Worm (Caenorhabditis elegans) whole organism, midembryonic: ENCODE data around the gene C14C6.6.

ENCODE experiments used
- T22C8.4 ChIP-seq: fragments of 200-800 bp; sonication (Bioruptor generic); IDR thresholded peaks from 2 replicates; pipeline ENCODE4 v1.3.6; 2022; ENCODE audit warnings: missing genetic modification characterization, missing compliant biosample characterization
- cog-1 ChIP-seq: sonication (generic microtip); optimal IDR thresholded peaks from 2 replicates; lab custom pipeline; 2016; ENCODE audit warnings: missing genetic modification characterization, missing compliant biosample characterization
- flt-1 ChIP-seq: fragments of 200-800 bp; sonication (Bioruptor generic); IDR thresholded peaks from 2 replicates; pipeline ENCODE4 v1.3.6; 2022; ENCODE audit warnings: missing genetic modification characterization, missing compliant biosample characterization
- klf-2 ChIP-seq: fragments of 200-800 bp; sonication (Bioruptor generic); conservative IDR thresholded peaks from 2 replicates; pipeline ENCODE4 v1.3.6; 2022; ENCODE audit warnings: missing genetic modification reagents, missing genetic modification characterization, missing compliant biosample characterization
- med-1 ChIP-seq: sonication (generic microtip); optimal IDR thresholded peaks from 2 replicates; lab custom pipeline; 2017; ENCODE audit warnings: missing genetic modification characterization, mild to moderate bottlenecking, missing compliant biosample characterization, antibody characterized with exemption, missing genetic modification reagents; ENCODE audit not compliant: insufficient read depth
- ref-1 ChIP-seq: fragments of 200-800 bp; sonication (Bioruptor generic); conservative IDR thresholded peaks from 2 replicates; pipeline ENCODE4 v1.3.6; 2022; ENCODE audit warnings: missing genetic modification reagents, missing genetic modification characterization, missing compliant biosample characterization
- tab-1 ChIP-seq: fragments of 200-800 bp; sonication (Bioruptor generic); IDR thresholded peaks from 2 replicates; pipeline ENCODE4 v1.3.6; 2022; ENCODE audit warnings: missing genetic modification characterization, missing compliant biosample characterization
- ztf-23 ChIP-seq: fragments of 200-800 bp; sonication (Bioruptor generic); IDR thresholded peaks from 2 replicates; pipeline ENCODE4 v1.3.6; 2022; ENCODE audit warnings: missing genetic modification reagents, missing genetic modification characterization, missing compliant biosample characterization
- ztf-29 ChIP-seq: fragments of 200-800 bp; sonication (Bioruptor generic); IDR thresholded peaks from 2 replicates; pipeline ENCODE4 v1.3.6; 2022; ENCODE audit warnings: missing genetic modification reagents, missing genetic modification characterization, missing compliant biosample characterization

C14C6.6 gene

DNA sequence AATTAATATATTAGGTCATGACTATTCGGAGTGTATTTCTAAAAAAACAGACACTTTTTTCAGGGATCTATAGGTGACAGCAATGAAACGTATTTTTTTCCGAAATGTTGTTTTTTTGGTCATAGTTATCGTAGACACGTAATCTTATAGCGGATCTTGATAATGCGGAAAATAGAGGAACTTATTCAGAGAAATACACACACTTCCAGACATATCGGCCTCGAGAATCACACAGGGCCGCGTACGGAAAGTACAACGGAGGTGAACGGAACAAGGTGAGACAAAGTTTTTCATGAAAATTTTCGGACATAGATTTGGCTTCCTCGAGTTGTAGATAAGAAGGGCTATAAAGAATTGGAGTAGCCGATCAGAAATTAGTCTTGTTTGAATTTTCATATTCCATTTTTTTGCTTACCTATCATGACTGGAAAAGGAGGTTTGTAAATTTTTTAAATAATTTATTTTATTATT lies 8.8 kb downstream of the C14C6.6 start, which contains the start of gene nhr-155:
Gene nhr-155, plus strand, starts transcription at position 421 of the 471 bp plus-strand sequence.
- no peak for TF ChIP-seq cog-1 (tag; lab: Kevin White, UChicago)
- no peak for TF ChIP-seq ref-1 (GFP tag; lab: Robert Waterston, UW)
- TF ChIP-seq flt-1, result no peak
- no peak for TF ChIP-seq T22C8.4
- no peak for TF ChIP-seq tab-1
- TF ChIP-seq klf-2 (GFP tag; lab: Robert Waterston, UW), result no peak
- no peak for TF ChIP-seq ztf-29 (GFP tag; lab: Robert Waterston, UW)
- TF ChIP-seq ztf-23 (GFP tag; lab: Robert Waterston, UW), result no peak
- TF ChIP-seq med-1 (GFP tag; lab: Kevin White, UChicago), result no peak

DNA sequence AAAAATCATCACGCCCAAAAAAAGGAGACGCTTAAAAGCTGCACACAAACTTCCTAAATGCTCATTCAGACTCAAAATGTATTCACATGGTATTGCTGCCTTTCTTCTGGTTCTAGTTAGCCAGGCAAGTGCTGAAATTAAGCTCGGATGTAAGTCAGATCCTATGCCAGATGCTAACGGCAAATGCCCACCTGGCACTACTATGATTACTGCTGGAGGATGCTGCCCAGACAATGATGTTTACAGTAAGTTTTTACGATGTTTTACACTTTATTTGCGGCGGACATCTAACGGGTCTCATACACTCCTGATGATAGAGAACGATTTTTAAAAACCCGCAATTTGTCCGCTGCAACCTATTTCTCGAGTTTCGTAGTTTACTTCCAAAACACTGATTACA lies 11.3 kb downstream of the C14C6.6 start, which contains the start of gene C14C6.5:
Gene C14C6.5, plus strand, starts transcription at position 58 of the 400 bp plus-strand sequence.
- TF ChIP-seq ztf-29 (GFP tag; lab: Robert Waterston, UW) (no peak), klf-2 (GFP tag; lab: Robert Waterston, UW) (no peak), cog-1 (tag; lab: Kevin White, UChicago) (no peak)

DNA sequence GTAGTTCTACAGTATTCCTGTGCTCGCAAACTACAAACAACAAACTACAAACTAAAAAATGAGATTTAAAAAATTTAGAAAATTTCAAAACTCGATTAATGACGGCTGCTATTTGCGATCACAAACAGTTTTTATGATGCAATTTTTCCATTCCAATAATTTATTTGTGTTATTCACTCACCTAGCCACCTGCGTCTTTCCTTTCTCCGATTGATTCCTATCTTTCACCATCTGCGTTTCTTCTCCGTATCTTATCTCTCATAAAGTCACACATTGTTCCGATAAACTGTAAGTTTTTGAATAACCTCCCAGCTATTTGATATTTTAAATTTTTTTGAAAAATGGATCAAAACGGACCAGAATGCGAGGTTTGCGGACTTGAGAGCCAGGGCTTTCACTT lies 13.7 kb downstream of the C14C6.6 start, which contains the start of gene nhr-132:
Gene nhr-132, plus strand, starts transcription at position 271 of the 400 bp plus-strand sequence.
- TF ChIP-seq med-1 (GFP tag; lab: Kevin White, UChicago) (no peak), tab-1 (no peak), ztf-23 (GFP tag; lab: Robert Waterston, UW) (no peak), flt-1 (no peak), T22C8.4 (no peak), cog-1 (tag; lab: Kevin White, UChicago) (no peak), klf-2 (GFP tag; lab: Robert Waterston, UW) (no peak)

DNA sequence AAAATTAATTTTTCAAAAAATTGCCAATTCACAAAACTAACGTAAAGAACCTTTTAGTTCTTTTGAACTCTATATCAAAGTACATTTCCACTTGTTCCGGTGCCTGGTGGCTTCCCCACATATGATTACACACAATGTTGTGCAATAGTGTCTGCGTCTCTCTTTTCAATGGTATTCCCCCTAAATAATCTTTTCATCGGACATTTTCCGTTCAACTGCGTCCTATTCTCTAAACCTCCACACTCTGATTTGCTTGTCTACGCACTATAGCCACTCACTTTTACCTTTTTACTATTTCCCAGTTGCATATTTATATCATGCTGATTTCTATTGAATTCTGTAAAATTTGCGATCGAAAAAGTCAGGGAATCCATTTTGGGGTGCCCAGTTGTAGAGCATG lies 15.8 kb downstream of the C14C6.6 start, which contains the start of gene nhr-58:
Gene nhr-58, plus strand, starts transcription at position 214 of the 400 bp plus-strand sequence.
- TF ChIP-seq ztf-29 (GFP tag; lab: Robert Waterston, UW) (0 out of 2 replicates have a peak, but pooled peaks have one; percentile 10), cog-1 (tag; lab: Kevin White, UChicago) (peak; percentile 47), klf-2 (GFP tag; lab: Robert Waterston, UW) (no peak)

DNA sequence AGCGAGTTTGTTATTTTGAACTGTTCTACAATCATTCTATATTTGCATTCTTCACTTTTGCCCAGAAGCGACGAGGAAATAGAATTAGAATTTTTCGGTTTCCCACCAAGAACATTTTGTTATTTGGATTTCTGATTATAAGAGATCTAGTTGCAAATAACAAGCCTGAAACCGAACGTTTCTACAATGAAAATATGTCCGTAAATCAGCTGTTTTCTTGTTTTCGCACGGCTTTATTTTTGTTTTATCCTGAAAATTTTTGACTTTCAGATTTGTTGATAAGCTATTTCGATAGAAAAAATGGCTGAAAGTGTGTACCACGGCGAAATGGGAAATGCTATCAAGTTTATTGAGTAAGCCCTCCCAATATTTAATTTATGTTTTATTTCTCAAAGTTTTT lies 20.3 kb downstream of the C14C6.6 start, which contains the start of gene srw-108:
Gene srw-108, plus strand, starts transcription at position 301 of the 400 bp plus-strand sequence.
- TF ChIP-seq ztf-29 (GFP tag; lab: Robert Waterston, UW), result no peak
- TF ChIP-seq flt-1, result no peak

DNA sequence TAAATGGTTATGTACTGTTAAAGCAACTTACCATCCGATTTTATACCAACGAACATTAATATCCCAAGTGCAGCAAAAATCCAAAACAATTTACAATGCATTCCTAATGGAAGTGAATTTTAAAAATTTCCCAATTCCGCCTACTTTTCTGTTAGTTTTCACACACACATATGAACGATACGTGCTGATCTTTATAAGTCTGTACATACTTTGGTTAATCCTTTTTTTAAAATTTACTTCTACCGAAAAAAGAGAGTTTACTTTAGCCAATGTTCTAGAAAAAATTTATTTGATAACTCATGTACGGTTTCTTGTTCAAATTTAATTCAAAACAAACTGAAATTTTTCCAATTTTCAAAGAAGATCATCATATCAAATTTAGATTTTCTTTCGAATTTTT lies 22.8 kb downstream of the C14C6.6 start, which contains the start of gene R11G11.16:
Gene R11G11.16, minus strand, starts transcription at position 101 of the 400 bp plus-strand sequence.
- TF ChIP-seq klf-2 (GFP tag; lab: Robert Waterston, UW) (no peak), ztf-29 (GFP tag; lab: Robert Waterston, UW) (no peak), tab-1 (no peak), ref-1 (GFP tag; lab: Robert Waterston, UW) (no peak), T22C8.4 (no peak), ztf-23 (GFP tag; lab: Robert Waterston, UW) (no peak), med-1 (GFP tag; lab: Kevin White, UChicago) (no peak), cog-1 (tag; lab: Kevin White, UChicago) (no peak), flt-1 (no peak)

DNA sequence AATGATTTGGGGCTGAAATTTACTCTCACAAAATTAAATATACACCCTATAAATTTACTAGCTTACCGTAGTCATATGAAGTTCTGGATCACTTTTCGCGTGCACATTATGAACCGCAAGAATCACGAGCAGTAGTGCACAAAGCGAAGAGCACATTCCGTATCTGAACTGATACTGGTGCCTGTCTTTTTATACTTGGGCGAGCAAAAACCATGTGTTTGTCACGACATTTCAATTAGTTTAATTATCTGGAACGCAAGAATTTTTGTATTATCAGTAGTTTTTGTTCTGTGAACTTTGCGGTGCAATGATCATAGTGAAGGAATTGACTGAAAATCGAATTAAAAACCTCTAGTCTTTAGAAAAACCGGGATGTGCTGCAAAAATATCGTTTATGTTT lies 23.8 kb downstream of the C14C6.6 start, which contains the start of gene lipl-3:
Gene lipl-3, minus strand, starts transcription at position 161 of the 400 bp plus-strand sequence.
- TF ChIP-seq tab-1 (no peak), flt-1 (no peak), klf-2 (GFP tag; lab: Robert Waterston, UW) (no peak), ref-1 (GFP tag; lab: Robert Waterston, UW) (no peak), cog-1 (tag; lab: Kevin White, UChicago) (no peak), ztf-23 (GFP tag; lab: Robert Waterston, UW) (no peak), T22C8.4 (no peak), ztf-29 (GFP tag; lab: Robert Waterston, UW) (no peak), med-1 (GFP tag; lab: Kevin White, UChicago) (no peak)

DNA sequence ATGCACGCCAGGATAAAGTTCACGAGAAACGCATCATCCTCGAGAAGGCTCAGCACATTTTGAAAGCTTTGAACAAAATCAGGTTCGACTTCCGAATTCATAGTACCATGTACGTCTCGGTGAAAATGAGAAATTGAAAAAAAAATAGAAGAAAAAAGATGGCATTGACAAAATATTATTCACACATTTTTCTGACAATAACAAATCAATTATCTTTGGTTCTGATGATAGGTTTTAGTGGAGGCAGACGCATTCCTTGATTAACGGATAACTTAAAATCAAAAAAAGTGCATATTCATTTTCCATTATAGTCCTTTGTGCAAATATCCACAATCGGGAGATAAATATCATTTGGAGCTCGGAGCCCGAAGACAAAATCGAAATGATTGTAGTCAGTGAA lies 26.4 kb downstream of the C14C6.6 start, which contains the start of gene srw-107:
Gene srw-107, minus strand, starts transcription at position 101 of the 400 bp plus-strand sequence.
- no peak for TF ChIP-seq ztf-23 (GFP tag; lab: Robert Waterston, UW)
- no peak for TF ChIP-seq tab-1
- TF ChIP-seq cog-1 (tag; lab: Kevin White, UChicago), result no peak
- no peak for TF ChIP-seq ztf-29 (GFP tag; lab: Robert Waterston, UW)
- TF ChIP-seq klf-2 (GFP tag; lab: Robert Waterston, UW), result no peak
- TF ChIP-seq med-1 (GFP tag; lab: Kevin White, UChicago), result no peak
- TF ChIP-seq flt-1, result no peak
- TF ChIP-seq ref-1 (GFP tag; lab: Robert Waterston, UW), result no peak
- no peak for TF ChIP-seq T22C8.4

DNA sequence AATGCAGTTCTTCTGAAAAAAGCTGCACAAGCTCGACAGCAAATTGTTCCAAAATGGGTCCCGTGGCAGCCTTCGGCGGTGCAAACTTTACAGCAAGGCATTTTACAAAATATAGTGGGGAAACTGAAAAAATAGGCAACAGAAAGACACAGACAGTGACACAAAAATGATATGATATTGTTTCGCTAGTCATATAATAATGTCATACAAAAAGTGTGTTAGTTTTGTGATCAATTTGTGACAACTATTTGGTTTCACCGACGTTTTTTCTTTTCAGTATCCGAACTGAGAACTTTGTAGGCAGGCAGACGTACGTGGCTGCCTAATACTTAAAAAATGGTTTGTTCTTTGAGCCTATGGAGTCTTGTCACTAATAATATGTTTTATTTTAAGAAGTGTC lies 28.4 kb downstream of the C14C6.6 start, which contains the start of gene nhr-210:
Gene nhr-210, minus strand, starts transcription at position 101 of the 400 bp plus-strand sequence.
- TF ChIP-seq ref-1 (GFP tag; lab: Robert Waterston, UW) (no peak), ztf-29 (GFP tag; lab: Robert Waterston, UW) (no peak), cog-1 (tag; lab: Kevin White, UChicago) (no peak), tab-1 (no peak), klf-2 (GFP tag; lab: Robert Waterston, UW) (no peak), med-1 (GFP tag; lab: Kevin White, UChicago) (no peak), flt-1 (no peak)

DNA sequence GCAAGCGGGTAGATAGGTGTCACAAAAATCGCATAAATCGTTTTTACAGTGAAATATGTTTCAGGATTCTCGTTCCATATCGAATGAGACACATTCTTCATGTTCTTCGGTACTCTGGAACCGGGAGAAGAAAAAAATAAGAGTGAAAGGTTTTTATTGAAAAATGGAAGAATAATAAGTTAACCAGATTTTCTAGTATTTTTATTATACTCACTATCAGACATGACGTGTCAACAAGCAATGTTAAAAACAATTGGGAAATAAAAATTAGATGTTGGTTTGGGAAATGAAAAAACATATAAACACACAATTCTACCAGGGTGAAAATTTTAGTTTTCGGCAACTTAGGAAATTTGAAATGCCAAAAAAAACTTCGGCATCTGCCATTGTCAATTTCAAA lies 35.5 kb downstream of the C14C6.6 start, which contains the start of gene srh-37:
Gene srh-37, minus strand, starts transcription at position 101 of the 400 bp plus-strand sequence.
- TF ChIP-seq cog-1 (tag; lab: Kevin White, UChicago) (no peak), ztf-23 (GFP tag; lab: Robert Waterston, UW) (no peak), klf-2 (GFP tag; lab: Robert Waterston, UW) (no peak), ref-1 (GFP tag; lab: Robert Waterston, UW) (no peak), ztf-29 (GFP tag; lab: Robert Waterston, UW) (no peak), tab-1 (no peak), flt-1 (no peak), med-1 (GFP tag; lab: Kevin White, UChicago) (no peak), T22C8.4 (no peak)
